Fruit fly (Drosophila melanogaster) Kc167 (cell line): ENCODE results near the gene Pdcd4.

Source experiments
- Myc ChIP-seq: fragments of >200 bp; optimal IDR thresholded peaks from 2 replicates; lab custom pipeline; 2017; ENCODE audit warnings: missing external identifiers
- Sin3A ChIP-seq: fragments of >200 bp; optimal IDR thresholded peaks from 2 replicates; lab custom pipeline; 2018; ENCODE audit warnings: missing external identifiers
- h ChIP-seq: fragments of >200 bp; optimal IDR thresholded peaks from 3 replicates; lab custom pipeline; 2018; ENCODE audit warnings: missing external identifiers
- insv ChIP-seq: fragments of >200 bp; optimal IDR thresholded peaks from 3 replicates; lab custom pipeline; 2018; ENCODE audit warnings: missing external identifiers
- psq ChIP-seq: fragments of >200 bp; optimal IDR thresholded peaks from 2 replicates; lab custom pipeline; 2017; ENCODE audit warnings: missing external identifiers
- ttk ChIP-seq: sonication (Bioruptor generic); optimal IDR thresholded peaks from 2 replicates; lab custom pipeline; 2017; ENCODE audit warnings: missing external identifiers

DNA sequence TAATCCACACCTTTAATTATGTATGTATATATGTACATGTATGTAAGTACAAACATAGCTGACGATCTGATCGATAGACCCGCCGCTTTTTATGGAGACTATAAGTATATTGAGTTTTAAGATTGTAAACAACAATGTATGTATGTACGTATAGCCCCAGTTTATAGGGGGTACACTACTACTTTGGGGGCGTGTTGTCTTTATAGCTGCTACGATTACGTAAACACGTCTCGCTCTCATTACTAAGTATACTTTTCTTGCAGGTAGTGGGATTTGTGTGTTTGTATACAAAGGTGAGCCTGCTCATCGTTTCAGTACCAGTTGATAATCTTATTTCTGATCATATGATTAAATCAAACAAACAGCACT, 5.3 kb downstream of the Pdcd4 start:
- TF ChIP-seq Sin3A (lab: Kevin White, UChicago) (no peak), insv (lab: Kevin White, UChicago) (no peak), psq (lab: Kevin White, UChicago) (no peak), ttk (lab: Kevin White, UChicago) (no peak), h (no peak), Myc (lab: Kevin White, UChicago) (no peak)
